Fruit fly (Drosophila melanogaster) whole organism, embryonic: ENCODE data around the gene Doc2.
A peak's percentile ranks its signal among the peaks of the same experiment; 100 is the strongest.

ENCODE experiments used
- Abd-B ChIP-seq: fragments of 200-800 bp; sonication (Bioruptor generic); optimal IDR thresholded peaks from 2 replicates; lab custom pipeline; 2018; ENCODE audit warnings: missing biosample characterization, mild to moderate bottlenecking, missing genetic modification characterization, moderate library complexity
- Adf1 ChIP-seq: fragments of 200-800 bp; sonication (Bioruptor generic); IDR thresholded peaks from 2 replicates; pipeline ENCODE4 v1.3.6; 2022; ENCODE audit warnings: missing biosample characterization, missing genetic modification characterization
- Awh ChIP-seq: fragments of 200-800 bp; sonication (Bioruptor generic); IDR thresholded peaks from 2 replicates; pipeline ENCODE4, ENCODE4 v1.3.6; 2022; ENCODE audit warnings: missing biosample characterization, missing genetic modification characterization
- CG10274 ChIP-seq: fragments of 200-800 bp; sonication (Bioruptor generic); optimal IDR thresholded peaks from 3 replicates; lab custom pipeline; 2017; ENCODE audit warnings: missing biosample characterization, mild to moderate bottlenecking, missing genetic modification characterization
- CG10654 ChIP-seq: fragments of 200-800 bp; sonication (Bioruptor generic); optimal IDR thresholded peaks from 2 replicates; lab custom pipeline; 2016; ENCODE audit warnings: missing biosample characterization, missing genetic modification characterization
- CG1233 ChIP-seq: fragments of 200-800 bp; sonication (Bioruptor generic); optimal IDR thresholded peaks from 4 replicates; lab custom pipeline; 2018; ENCODE audit warnings: missing biosample characterization, mild to moderate bottlenecking, missing genetic modification characterization
- CG12744 ChIP-seq: fragments of 200-800 bp; sonication (Bioruptor generic); optimal IDR thresholded peaks from 2 replicates; lab custom pipeline; 2016; ENCODE audit warnings: missing biosample characterization, missing genetic modification characterization
- CG13296 ChIP-seq: fragments of 200-800 bp; sonication (Bioruptor generic); optimal IDR thresholded peaks from 3 replicates; lab custom pipeline; 2018; ENCODE audit warnings: missing biosample characterization, mild to moderate bottlenecking, missing genetic modification characterization
- CG13775 ChIP-seq: fragments of 200-800 bp; sonication (Bioruptor generic); optimal IDR thresholded peaks from 3 replicates; lab custom pipeline; 2017; ENCODE audit warnings: missing biosample characterization, mild to moderate bottlenecking, missing genetic modification characterization
- CG14667 ChIP-seq: fragments of 200-800 bp; sonication (Bioruptor generic); IDR thresholded peaks from 2 replicates; pipeline ENCODE4 v1.3.6; 2022; ENCODE audit warnings: missing biosample characterization, missing genetic modification characterization
- CG14860 ChIP-seq: fragments of 200-800 bp; sonication (Bioruptor generic); IDR thresholded peaks from 3 replicates; pipeline ENCODE4 v1.3.6; 2022; ENCODE audit warnings: missing biosample characterization, missing genetic modification characterization; ENCODE audit not compliant: partially characterized antibody
- CG14965 ChIP-seq: fragments of 200-800 bp; sonication (Bioruptor generic); optimal IDR thresholded peaks from 2 replicates; lab custom pipeline; 2016; ENCODE audit warnings: missing biosample characterization, missing genetic modification characterization, borderline replicate concordance
- CG15073 ChIP-seq: fragments of 200-800 bp; sonication (Bioruptor generic); optimal IDR thresholded peaks from 2 replicates; lab custom pipeline; 2016; ENCODE audit warnings: missing biosample characterization, missing genetic modification characterization
- CG15479 ChIP-seq: fragments of 200-800 bp; sonication (Bioruptor generic); optimal IDR thresholded peaks from 3 replicates; lab custom pipeline; 2019; ENCODE audit warnings: missing biosample characterization, mild to moderate bottlenecking, missing genetic modification characterization, moderate library complexity
- CG17568 ChIP-seq: fragments of 200-800 bp; sonication (Bioruptor generic); optimal IDR thresholded peaks from 2 replicates; lab custom pipeline; 2018; ENCODE audit warnings: missing biosample characterization, mild to moderate bottlenecking, missing genetic modification characterization, moderate library complexity
- CG18476 ChIP-seq: fragments of 200-800 bp; sonication (Bioruptor generic); optimal IDR thresholded peaks from 2 replicates; lab custom pipeline; 2016; ENCODE audit warnings: missing biosample characterization, mild to moderate bottlenecking, missing genetic modification characterization
- CG2202 ChIP-seq: fragments of 200-800 bp; sonication (Bioruptor generic); optimal IDR thresholded peaks from 2 replicates; lab custom pipeline; 2018; ENCODE audit warnings: missing biosample characterization, mild to moderate bottlenecking, missing genetic modification characterization
- CG3163 ChIP-seq: fragments of 200-800 bp; sonication (Bioruptor generic); optimal IDR thresholded peaks from 3 replicates; lab custom pipeline; 2016; ENCODE audit warnings: missing biosample characterization, missing genetic modification characterization
- CG33213 ChIP-seq: fragments of 200-800 bp; sonication (Bioruptor generic); optimal IDR thresholded peaks from 3 replicates; lab custom pipeline; 2016; ENCODE audit warnings: missing biosample characterization, missing genetic modification characterization
- CG42726 ChIP-seq: fragments of 200-800 bp; sonication (Bioruptor generic); IDR thresholded peaks from 2 replicates; pipeline ENCODE4 v1.3.6; 2022; ENCODE audit warnings: missing biosample characterization, missing genetic modification characterization; ENCODE audit not compliant: partially characterized antibody
- CG6683 ChIP-seq: fragments of 200-800 bp; sonication (Bioruptor generic); optimal IDR thresholded peaks from 2 replicates; lab custom pipeline; 2017; ENCODE audit warnings: missing biosample characterization, mild to moderate bottlenecking, missing genetic modification characterization, missing genetic modification reagents
- CG8944 ChIP-seq: fragments of 200-800 bp; sonication (Bioruptor generic); optimal IDR thresholded peaks from 3 replicates; lab custom pipeline; 2016; ENCODE audit warnings: missing biosample characterization, missing genetic modification characterization
- CG9215 ChIP-seq: fragments of 200-800 bp; sonication (Bioruptor generic); IDR thresholded peaks from 2 replicates; pipeline ENCODE4 v1.3.6; 2022; ENCODE audit warnings: missing biosample characterization, missing genetic modification characterization
- CG9932 ChIP-seq: fragments of 200-800 bp; sonication (Bioruptor generic); IDR thresholded peaks from 2 replicates; pipeline ENCODE4 v1.3.6; 2022; ENCODE audit warnings: missing biosample characterization, missing genetic modification characterization
- CTCF ChIP-seq: fragments of 200-800 bp; sonication (Bioruptor generic); optimal IDR thresholded peaks from 2 replicates; lab custom pipeline; 2017; ENCODE audit warnings: missing biosample characterization, mild to moderate bottlenecking, missing genetic modification characterization, moderate library complexity
- Camta ChIP-seq: fragments of 200-800 bp; sonication (Bioruptor generic); optimal IDR thresholded peaks from 2 replicates; lab custom pipeline; 2016; ENCODE audit warnings: missing biosample characterization, missing genetic modification characterization
- H15 ChIP-seq: fragments of 200-800 bp; sonication (Bioruptor generic); IDR thresholded peaks from 3 replicates; pipeline ENCODE4 v1.3.6; 2022; ENCODE audit warnings: missing biosample characterization, missing genetic modification characterization
- HLHmδ ChIP-seq: fragments of 200-800 bp; sonication (Bioruptor generic); optimal IDR thresholded peaks from 2 replicates; lab custom pipeline; 2018; ENCODE audit warnings: missing biosample characterization, mild to moderate bottlenecking, missing genetic modification characterization, moderate library complexity
- NK7.1 ChIP-seq: fragments of 200-800 bp; sonication (Bioruptor generic); optimal IDR thresholded peaks from 3 replicates; lab custom pipeline; 2016; ENCODE audit warnings: missing biosample characterization, missing genetic modification characterization
- Nf-YC ChIP-seq: fragments of 200-800 bp; optimal IDR thresholded peaks from 3 replicates; lab custom pipeline; 2019; ENCODE audit warnings: missing biosample characterization, mild to moderate bottlenecking, missing genetic modification characterization, moderate library complexity
- Poxn ChIP-seq: fragments of 200-800 bp; sonication (Bioruptor generic); IDR thresholded peaks from 2 replicates; pipeline ENCODE4 v1.3.6; 2022; ENCODE audit warnings: missing biosample characterization, missing genetic modification characterization
- Sin3A ChIP-seq: fragments of >200 bp; optimal IDR thresholded peaks from 2 replicates; lab custom pipeline; 2018
- ap ChIP-seq: fragments of 200-800 bp; sonication (Bioruptor generic); IDR thresholded peaks from 2 replicates; pipeline ENCODE4 v1.3.6; 2022; ENCODE audit warnings: missing biosample characterization, missing genetic modification characterization
- cas ChIP-seq: fragments of 200-800 bp; sonication (Bioruptor generic); IDR thresholded peaks from 2 replicates; pipeline ENCODE4 v1.3.6; 2022; ENCODE audit warnings: missing biosample characterization, missing genetic modification characterization
- cwo ChIP-seq: fragments of 200-800 bp; sonication (Bioruptor generic); optimal IDR thresholded peaks from 3 replicates; lab custom pipeline; 2017; ENCODE audit warnings: missing biosample characterization, missing genetic modification characterization, mild to moderate bottlenecking, moderate library complexity, missing genetic modification reagents
- disco-r ChIP-seq: fragments of 200-800 bp; sonication (Bioruptor generic); optimal IDR thresholded peaks from 2 replicates; lab custom pipeline; 2016; ENCODE audit warnings: missing biosample characterization, missing genetic modification characterization
- dpn ChIP-seq, 2 experiments: fragments of 200-800 bp; sonication (Bioruptor generic); optimal IDR thresholded peaks; 3 replicates each; lab custom pipeline; 2016; ENCODE audit warnings: missing biosample characterization in 2 of 2, missing genetic modification characterization in 2 of 2
- fru ChIP-seq: fragments of >200 bp; optimal IDR thresholded peaks from 2 replicates; lab custom pipeline; 2017
- gsb-n ChIP-seq: fragments of 200-800 bp; sonication (Bioruptor generic); optimal IDR thresholded peaks from 3 replicates; lab custom pipeline; 2018; ENCODE audit warnings: missing biosample characterization, mild to moderate bottlenecking, missing genetic modification characterization
- ind ChIP-seq: fragments of 200-800 bp; sonication (Bioruptor generic); optimal IDR thresholded peaks from 3 replicates; lab custom pipeline; 2016; ENCODE audit warnings: missing biosample characterization, missing genetic modification characterization
- jigr1 ChIP-seq: fragments of 200-800 bp; sonication (Bioruptor generic); IDR thresholded peaks from 3 replicates; pipeline ENCODE4 v1.3.6; 2022; ENCODE audit warnings: missing biosample characterization, missing genetic modification characterization
- kni ChIP-seq: fragments of 200-800 bp; sonication (Bioruptor generic); optimal IDR thresholded peaks from 3 replicates; lab custom pipeline; 2017; ENCODE audit warnings: mild to moderate bottlenecking, missing biosample characterization, missing genetic modification reagents, missing genetic modification characterization
- onecut ChIP-seq: fragments of 200-800 bp; sonication (Bioruptor generic); IDR thresholded peaks from 2 replicates; pipeline ENCODE4 v1.3.6; 2022; ENCODE audit warnings: missing biosample characterization, missing genetic modification characterization
- pita ChIP-seq: fragments of 200-800 bp; sonication (Bioruptor generic); optimal IDR thresholded peaks from 2 replicates; lab custom pipeline; 2017; ENCODE audit warnings: missing biosample characterization, mild to moderate bottlenecking, missing genetic modification characterization
- ro ChIP-seq: fragments of 200-800 bp; sonication (Bioruptor generic); IDR thresholded peaks from 2 replicates; pipeline ENCODE4 v1.3.6; 2022; ENCODE audit warnings: missing biosample characterization, missing genetic modification characterization
- row ChIP-seq: fragments of 200-800 bp; sonication (Bioruptor generic); IDR thresholded peaks from 3 replicates; pipeline ENCODE4 v1.3.6; 2022; ENCODE audit warnings: missing biosample characterization, missing genetic modification characterization
- scrt ChIP-seq: fragments of 200-800 bp; sonication (Bioruptor generic); optimal IDR thresholded peaks from 2 replicates; lab custom pipeline; 2018; ENCODE audit warnings: missing biosample characterization, mild to moderate bottlenecking, missing genetic modification characterization, moderate library complexity
- slou ChIP-seq: fragments of 200-800 bp; sonication (Bioruptor generic); optimal IDR thresholded peaks from 3 replicates; lab custom pipeline; 2016; ENCODE audit warnings: missing biosample characterization, missing genetic modification characterization
- ttk ChIP-seq: fragments of 200-800 bp; sonication (Bioruptor generic); IDR thresholded peaks from 2 replicates; pipeline ENCODE4 v2.1.2; 2022; ENCODE audit warnings: missing biosample characterization, missing genetic modification characterization
- unc-4 ChIP-seq: fragments of 200-800 bp; sonication (Bioruptor generic); IDR thresholded peaks from 2 replicates; pipeline ENCODE4 v1.3.6; 2022; ENCODE audit warnings: missing biosample characterization, missing genetic modification characterization; ENCODE audit not compliant: partially characterized antibody
- wek ChIP-seq: fragments of 200-800 bp; sonication (Bioruptor generic); optimal IDR thresholded peaks from 3 replicates; lab custom pipeline; 2018; ENCODE audit warnings: missing biosample characterization, mild to moderate bottlenecking, missing genetic modification characterization, moderate library complexity
- zen2 ChIP-seq: fragments of 200-800 bp; sonication (Bioruptor generic); IDR thresholded peaks from 3 replicates; pipeline ENCODE4 v1.3.6; 2022; ENCODE audit warnings: missing biosample characterization, missing genetic modification characterization; ENCODE audit not compliant: partially characterized antibody

Gene Doc2

DNA sequence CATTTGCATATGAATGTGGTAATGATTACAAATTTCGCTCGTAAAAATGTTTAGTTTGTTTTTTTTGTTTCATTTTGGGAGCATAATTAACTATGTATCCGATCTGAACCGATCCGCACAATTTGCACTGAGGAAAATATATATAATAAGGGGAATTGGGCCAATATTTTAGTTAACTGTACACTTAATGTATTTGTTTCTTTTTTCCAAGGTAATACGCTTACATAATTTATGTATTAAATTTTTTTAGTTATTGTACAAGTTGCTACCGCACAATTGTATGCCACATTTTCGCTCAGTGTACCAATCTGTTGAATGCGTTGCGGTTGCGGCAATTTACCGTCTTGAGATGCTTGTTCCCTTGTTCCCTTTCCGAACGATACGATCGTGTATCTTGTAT is 6.6 kb upstream of the Doc2 start (continued):
- TF ChIP-seq gsb-n (tag; lab: Kevin White, UChicago) (peak; percentile 83), CG14860 (GFP tag; lab: Robert Waterston, UW) (no peak), cwo (GFP tag; lab: Kevin White, UChicago) (peak; percentile 51), Sin3A (lab: Kevin White, UChicago) (no peak), CG6683 (GFP tag; lab: Kevin White, UChicago) (peak; percentile 49), onecut (GFP tag; lab: Robert Waterston, UW) (peak; percentile 86), disco-r (GFP tag; lab: Kevin White, UChicago) (peak; percentile 29), CG14667 (GFP tag; lab: Robert Waterston, UW) (peak; percentile 84), H15 (GFP tag; lab: Robert Waterston, UW) (peak; percentile 92), CG13775 (peak; percentile 65), Poxn (no peak), CG15073 (GFP tag; lab: Kevin White, UChicago) (no peak), CG10654 (GFP tag; lab: Kevin White, UChicago) (peak; percentile 65), ttk (GFP tag; lab: Robert Waterston, UW) (peak; percentile 87), Camta (GFP tag; lab: Kevin White, UChicago) (peak; percentile 87), unc-4 (no peak), CG12744 (GFP tag; lab: Kevin White, UChicago) (peak; percentile 65), CG8944 (GFP tag; lab: Kevin White, UChicago) (peak; percentile 75), Nf-YC (tag; lab: Kevin White, UChicago) (peak; percentile 26), ro (GFP tag; lab: Robert Waterston, UW) (peak; percentile 76), ap (GFP tag; lab: Robert Waterston, UW) (peak; percentile 84), cas (peak; percentile 72; the same call in 1 of the 2 replicates), NK7.1 (GFP tag; lab: Kevin White, UChicago) (peak; percentile 60), ind (peak; percentile 78), HLHmδ (no peak), fru (lab: Kevin White, UChicago) (no peak), CG14965 (GFP tag; lab: Kevin White, UChicago) (peak; percentile 37), CG9932 (GFP tag; lab: Robert Waterston, UW) (peak; percentile 85), Adf1 (GFP tag; lab: Robert Waterston, UW) (peak; percentile 22; the same call in 1 of the 2 replicates), dpn (GFP tag; optimal IDR thresholded peaks at IDR 0.05; lab: Kevin White, UChicago) (peak; percentile 83 to 87), CG18476 (GFP tag; lab: Kevin White, UChicago) (peak; percentile 68), CG42726 (GFP tag; lab: Robert Waterston, UW) (no peak), kni (GFP tag; lab: Kevin White, UChicago) (no peak), Awh (GFP tag; lab: Robert Waterston, UW) (peak; percentile 69), CG10274 (GFP tag; lab: Kevin White, UChicago) (peak; percentile 18), slou (GFP tag; lab: Kevin White, UChicago) (peak; percentile 54), CG3163 (peak; percentile 43), scrt (peak; percentile 70), CG2202 (tag; lab: Kevin White, UChicago) (peak; percentile 57), jigr1 (GFP tag; lab: Robert Waterston, UW) (peak; percentile 81; the same call in 2 of the 3 replicates), CG1233 (GFP tag; lab: Kevin White, UChicago) (peak; percentile 78), CG13296 (GFP tag; lab: Kevin White, UChicago) (peak; percentile 76), CG15479 (GFP tag; lab: Kevin White, UChicago) (no peak), CTCF (GFP tag; lab: Kevin White, UChicago) (peak; percentile 12), CG33213 (peak; percentile 78), pita (GFP tag; lab: Kevin White, UChicago) (no peak), CG9215 (peak; percentile 75), row (peak; percentile 91), zen2 (GFP tag; lab: Robert Waterston, UW) (no peak), wek (GFP tag; lab: Kevin White, UChicago) (peak; percentile 15), CG17568 (GFP tag; lab: Kevin White, UChicago) (peak; percentile 65), Abd-B (GFP tag; lab: Kevin White, UChicago) (peak; percentile 82)
